Worm (Caenorhabditis elegans): ENCODE data around the gene ugt-22.

The ugt-22 gene

DNA sequence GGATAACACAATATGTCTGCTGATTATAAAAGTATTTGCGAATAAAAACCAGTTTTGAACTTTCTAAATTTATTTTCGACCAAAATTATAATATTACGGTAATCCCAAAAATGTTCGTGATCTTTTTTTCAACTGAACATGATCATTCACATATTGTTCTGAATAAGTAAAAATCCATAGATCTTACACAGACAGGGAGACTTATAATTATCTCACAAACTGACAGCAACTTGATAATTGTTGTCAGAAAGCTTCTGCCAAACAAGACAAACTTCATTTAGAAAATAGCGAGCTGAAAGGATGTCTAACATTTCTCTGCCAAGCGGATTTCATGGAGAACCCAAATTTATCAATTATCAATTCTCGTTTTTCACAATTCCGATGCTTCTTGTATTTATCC is 12.6 kb upstream of the ugt-22 start, which contains the start of gene sru-21:
Gene sru-21, plus strand, starts transcription at position 301 of the 400 bp plus-strand sequence.
- TF ChIP-seq ham-2 (GFP tag; optimal IDR thresholded peaks at IDR 0.05), result no peak
- TF ChIP-seq unc-62 (GFP tag; optimal IDR thresholded peaks at IDR 0.05), result no peak
- TF ChIP-seq flh-1 (GFP tag; optimal IDR thresholded peaks at IDR 0.05), result no peak
- TF ChIP-seq nhr-28 (tag; optimal IDR thresholded peaks at IDR 0.05), result no peak
- no peak for TF ChIP-seq blmp-1 (tag; optimal IDR thresholded peaks at IDR 0.05)
- no peak for TF ChIP-seq mep-1 (tag; optimal IDR thresholded peaks at IDR 0.05)
- TF ChIP-seq nhr-2 (tag; optimal IDR thresholded peaks at IDR 0.05), result no peak
- no peak for TF ChIP-seq nhr-237 (tag; optimal IDR thresholded peaks at IDR 0.05)
- TF ChIP-seq ces-1 (GFP tag; optimal IDR thresholded peaks at IDR 0.05), result no peak

- TF ChIP-seq sem-2 (GFP tag; optimal IDR thresholded peaks at IDR 0.05), result no peak
These were observed 6.4 kb upstream of the ugt-22 start for ce11 chrIV:13632613-13633012.

DNA sequence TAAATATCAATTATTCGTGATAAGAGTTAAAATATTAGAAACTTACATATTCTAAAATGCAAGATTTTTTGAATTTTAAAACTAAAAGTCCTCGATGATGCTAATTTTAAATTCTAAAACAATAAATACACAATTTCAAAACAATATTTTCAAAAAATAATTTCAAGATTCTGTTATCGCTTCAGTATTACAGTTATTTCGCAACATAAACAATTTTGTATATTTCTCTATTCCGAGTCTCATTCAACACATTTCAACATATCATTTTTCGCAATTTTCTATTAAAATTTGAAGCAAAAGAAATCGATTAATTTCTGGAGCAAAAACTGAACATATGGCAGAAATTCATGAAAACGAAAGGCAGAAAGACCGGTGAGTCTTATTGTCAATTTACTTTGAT is 5.9 kb upstream of the ugt-22 start, which contains the start of gene fbxa-98:
Gene fbxa-98, plus strand, starts transcription at position 243 of the 400 bp plus-strand sequence.
- TF ChIP-seq bed-3 (GFP tag; optimal IDR thresholded peaks at IDR 0.05), result no peak
- no peak for TF ChIP-seq nhr-237 (tag; optimal IDR thresholded peaks at IDR 0.05)
- no peak for TF ChIP-seq snpc-4 (tag; optimal IDR thresholded peaks at IDR 0.05)
- TF ChIP-seq cnd-1 (tag; optimal IDR thresholded peaks at IDR 0.05), result no peak
- TF ChIP-seq unc-120 (tag; optimal IDR thresholded peaks at IDR 0.05; ENCODE audit: poor library complexity, severe bottlenecking), result no peak
- no peak for TF ChIP-seq elt-3 (tag; optimal IDR thresholded peaks at IDR 0.05)
- TF ChIP-seq M03D4.4 (tag; optimal IDR thresholded peaks at IDR 0.05), result no peak
- TF ChIP-seq mab-5 (tag; optimal IDR thresholded peaks at IDR 0.05), result no peak
- no peak for TF ChIP-seq flh-1 (GFP tag; optimal IDR thresholded peaks at IDR 0.05)
- no peak for TF ChIP-seq ces-1 (GFP tag; optimal IDR thresholded peaks at IDR 0.05)
- TF ChIP-seq mls-2 (tag; optimal IDR thresholded peaks at IDR 0.05), result no peak
- TF ChIP-seq pha-4 (tag; optimal IDR thresholded peaks at IDR 0.05), result no peak
- TF ChIP-seq ceh-39 (tag; optimal IDR thresholded peaks at IDR 0.05), result no peak

DNA sequence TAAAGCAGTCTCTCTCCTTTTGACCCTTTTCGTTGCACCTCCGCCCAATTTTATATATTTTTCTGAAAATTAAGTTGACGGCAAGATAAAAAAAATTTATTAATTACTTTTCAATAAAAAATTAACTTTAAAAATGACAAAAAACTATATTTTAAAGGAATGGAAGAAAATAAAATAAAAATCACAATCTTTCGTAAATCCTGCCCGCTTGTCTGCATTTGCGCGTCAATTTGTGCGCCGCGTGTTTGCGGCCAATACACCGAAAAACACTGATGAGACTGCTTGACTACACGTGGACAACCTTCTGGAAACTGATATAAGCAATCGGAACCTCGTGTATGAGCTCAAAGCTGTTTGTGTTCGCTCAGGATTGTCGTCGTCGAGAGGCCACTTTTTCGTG is 2.1 kb upstream of the ugt-22 start, which contains the start of gene C08F11.7:
Gene C08F11.7, plus strand, starts transcription at position 301 of the 400 bp plus-strand sequence.
- TF ChIP-seq nhr-2 (tag; optimal IDR thresholded peaks at IDR 0.05) (no peak), nhr-237 (tag; optimal IDR thresholded peaks at IDR 0.05) (no peak), bed-3 (GFP tag; optimal IDR thresholded peaks at IDR 0.05) (no peak), ceh-83 (GFP tag; optimal IDR thresholded peaks at IDR 0.05) (no peak), flh-1 (GFP tag; optimal IDR thresholded peaks at IDR 0.05) (no peak), sem-2 (GFP tag; optimal IDR thresholded peaks at IDR 0.05) (no peak), unc-62 (GFP tag; optimal IDR thresholded peaks at IDR 0.05) (no peak), zip-8 (tag; optimal IDR thresholded peaks at IDR 0.05) (no peak), ceh-43 (GFP tag; optimal IDR thresholded peaks at IDR 0.05) (no peak), sptf-1 (tag; optimal IDR thresholded peaks at IDR 0.05) (no peak), ham-2 (GFP tag; optimal IDR thresholded peaks at IDR 0.05) (no peak), ceh-39 (tag; optimal IDR thresholded peaks at IDR 0.05) (no peak), mab-5 (tag; optimal IDR thresholded peaks at IDR 0.05) (no peak), hlh-1 (tag; optimal IDR thresholded peaks at IDR 0.05) (no peak), snpc-4 (tag; optimal IDR thresholded peaks at IDR 0.05) (no peak), lsy-2 (tag; optimal IDR thresholded peaks at IDR 0.05) (no peak), cnd-1 (tag; optimal IDR thresholded peaks at IDR 0.05) (no peak), M03D4.4 (tag; optimal IDR thresholded peaks at IDR 0.05) (no peak)

ce11 chrIV:13645823-13646222 is 6.8 kb downstream of the ugt-22 start, which contains the start of gene srz-29:
Gene srz-29, minus strand, starts transcription at chrIV:13645923.
- TF ChIP-seq ceh-83 (GFP tag; optimal IDR thresholded peaks at IDR 0.05) (no peak), hlh-1 (tag; optimal IDR thresholded peaks at IDR 0.05) (no peak), mep-1 (tag; optimal IDR thresholded peaks at IDR 0.05) (no peak)

- TF ChIP-seq flh-1 (GFP tag; optimal IDR thresholded peaks at IDR 0.05) (no peak), lin-13 (tag; optimal IDR thresholded peaks at IDR 0.05) (no peak), ceh-43 (GFP tag; optimal IDR thresholded peaks at IDR 0.05) (no peak), nhr-2 (tag; optimal IDR thresholded peaks at IDR 0.05) (no peak)
These were observed 8.5 kb downstream of the ugt-22 start, which contains the start of gene ule-4 for ce11 chrIV:13647558-13647957. Gene ule-4, minus strand, starts transcription at chrIV:13647658.

DNA sequence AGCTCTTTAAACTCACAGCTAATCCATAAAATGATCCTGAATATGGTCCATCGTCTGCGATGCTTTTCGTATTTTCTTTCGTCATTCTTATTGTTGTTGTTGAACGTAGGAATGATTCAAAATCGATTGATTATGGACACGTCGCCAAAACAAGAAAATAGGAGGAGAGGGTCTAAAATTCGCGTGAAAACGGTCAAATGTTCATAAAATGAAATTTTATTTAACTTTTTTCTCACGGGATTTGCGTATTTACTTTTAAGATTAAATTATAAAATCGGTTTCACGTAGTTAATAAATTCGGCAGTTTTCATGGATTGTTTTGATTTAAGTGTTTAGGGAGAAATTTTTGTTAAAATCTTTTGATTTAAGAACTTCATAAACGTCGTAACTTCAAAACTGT is 10.1 kb downstream of the ugt-22 start, which contains the start of gene C08F11.10:
Gene C08F11.10, minus strand, starts transcription at position 101 of the 400 bp plus-strand sequence.
- TF ChIP-seq lin-32 (GFP tag; optimal IDR thresholded peaks at IDR 0.05) (no peak), sem-2 (GFP tag; optimal IDR thresholded peaks at IDR 0.05) (no peak), drap-1 (GFP tag; optimal IDR thresholded peaks at IDR 0.05) (no peak), lin-13 (tag; optimal IDR thresholded peaks at IDR 0.05) (no peak), nhr-237 (tag; optimal IDR thresholded peaks at IDR 0.05) (no peak), pha-4 (tag; optimal IDR thresholded peaks at IDR 0.05) (no peak), bed-3 (GFP tag; optimal IDR thresholded peaks at IDR 0.05) (no peak), elt-1 (tag; optimal IDR thresholded peaks at IDR 0.05; ENCODE audit: borderline replicate concordance, insufficient read depth) (no peak), cnd-1 (tag; optimal IDR thresholded peaks at IDR 0.05) (no peak), ceh-83 (GFP tag; optimal IDR thresholded peaks at IDR 0.05) (no peak), unc-39 (tag; optimal IDR thresholded peaks at IDR 0.05) (no peak), elt-3 (tag; optimal IDR thresholded peaks at IDR 0.05) (no peak), blmp-1 (tag; optimal IDR thresholded peaks at IDR 0.05) (no peak), nhr-2 (tag; optimal IDR thresholded peaks at IDR 0.05) (no peak), M03D4.4 (tag; optimal IDR thresholded peaks at IDR 0.05) (no peak), ztf-11 (tag; optimal IDR thresholded peaks at IDR 0.05) (no peak), nhr-76 (tag; optimal IDR thresholded peaks at IDR 0.05) (no peak), nhr-28 (tag; optimal IDR thresholded peaks at IDR 0.05) (no peak)
